Worm (Caenorhabditis elegans) whole organism, L4 larva: Measurements from ENCODE around the gene spd-3.
A peak's percentile ranks its signal among the peaks of the same experiment; 100 is the strongest.

ENCODE experiments used
- D1046.2 ChIP-seq: fragments of 200-800 bp; sonication (Bioruptor generic); IDR thresholded peaks from 2 replicates; pipeline ENCODE4 v1.3.6; 2022; ENCODE audit warnings: missing genetic modification characterization, missing compliant biosample characterization
- F49E8.2 ChIP-seq: sonication (generic microtip); optimal IDR thresholded peaks from 2 replicates; lab custom pipeline; 2016; ENCODE audit warnings: missing compliant biosample characterization, mild to moderate bottlenecking, missing genetic modification characterization, borderline replicate concordance
- R02D3.7 ChIP-seq: fragments of 150-350 bp; sonication (generic microtip); optimal IDR thresholded peaks from 3 replicates; lab custom pipeline; 2014; ENCODE audit warnings: missing biosample characterization, missing genetic modification characterization
- aha-1 ChIP-seq: fragments of 150-350 bp; peaks from one replicate; lab custom pipeline; 2014; ENCODE audit warnings: missing biosample characterization, missing genetic modification characterization
- aly-2 ChIP-seq: sonication (generic microtip); optimal IDR thresholded peaks from 2 replicates; lab custom pipeline; 2018; ENCODE audit warnings: missing biosample characterization, missing genetic modification characterization
- ama-1 ChIP-seq: fragments of 150-350 bp; optimal IDR thresholded peaks from 2 replicates; lab custom pipeline; 2014; ENCODE audit warnings: inconsistent platforms, mixed read lengths
- ceh-20 ChIP-seq: fragments of 200-800 bp; sonication (Bioruptor generic); IDR thresholded peaks from 2 replicates; pipeline ENCODE4 v1.3.6; 2022; ENCODE audit warnings: missing genetic modification reagents, missing genetic modification characterization, missing compliant biosample characterization
- ceh-28 ChIP-seq: fragments of 150-350 bp; optimal IDR thresholded peaks from 2 replicates; lab custom pipeline; 2014; ENCODE audit warnings: missing biosample characterization, missing genetic modification reagents, missing genetic modification characterization
- ceh-32 ChIP-seq: sonication (generic microtip); optimal IDR thresholded peaks from 2 replicates; lab custom pipeline; 2016; ENCODE audit warnings: mild to moderate bottlenecking, missing genetic modification characterization, missing compliant biosample characterization; ENCODE audit not compliant: poor library complexity
- daf-12 ChIP-seq: fragments of 150-350 bp; optimal IDR thresholded peaks from 2 replicates; lab custom pipeline; 2014; ENCODE audit warnings: missing biosample characterization, missing genetic modification reagents, missing genetic modification characterization
- daf-16 ChIP-seq, 3 experiments: sonication (generic microtip); optimal IDR thresholded peaks; 2 replicates each; lab custom pipeline; 2016 to 2017; ENCODE audit warnings: missing genetic modification characterization in 3 of 3, missing genetic modification reagents in 3 of 3, mild to moderate bottlenecking in 2 of 3, missing compliant biosample characterization in 2 of 3, missing biosample characterization in 1 of 3, moderate library complexity in 1 of 3
- daf-8 ChIP-seq: fragments of 200-800 bp; sonication (Bioruptor generic); IDR thresholded peaks from 2 replicates; pipeline ENCODE4 v1.3.6; 2022; ENCODE audit warnings: missing genetic modification characterization, missing compliant biosample characterization
- dmd-8 ChIP-seq: fragments of 200-800 bp; sonication (Bioruptor generic); IDR thresholded peaks from 2 replicates; pipeline ENCODE4 v1.3.6; 2022; ENCODE audit warnings: missing genetic modification characterization, missing compliant biosample characterization
- dmd-9 ChIP-seq: fragments of 200-800 bp; sonication (Bioruptor generic); IDR thresholded peaks from 2 replicates; pipeline ENCODE4 v1.3.6; 2022; ENCODE audit warnings: missing genetic modification reagents, missing genetic modification characterization, missing compliant biosample characterization
- dve-1 ChIP-seq: sonication (generic microtip); optimal IDR thresholded peaks from 2 replicates; lab custom pipeline; 2017; ENCODE audit warnings: antibody characterized with exemption, mild to moderate bottlenecking, missing genetic modification characterization, missing compliant biosample characterization; ENCODE audit not compliant: insufficient read depth
- egl-43 ChIP-seq: fragments of 200-800 bp; sonication (Bioruptor generic); IDR thresholded peaks from 2 replicates; pipeline ENCODE4 v1.3.6; 2022; ENCODE audit warnings: missing genetic modification reagents, missing genetic modification characterization, missing compliant biosample characterization
- hlh-11 ChIP-seq: fragments of 200-800 bp; sonication (Bioruptor generic); optimal IDR thresholded peaks from 2 replicates; lab custom pipeline; 2018; ENCODE audit warnings: mild to moderate bottlenecking, missing genetic modification characterization, missing compliant biosample characterization
- hlh-30 ChIP-seq: sonication (generic microtip); optimal IDR thresholded peaks from 2 replicates; lab custom pipeline; 2017; ENCODE audit warnings: antibody characterized with exemption, mild to moderate bottlenecking, missing genetic modification characterization, missing compliant biosample characterization; ENCODE audit not compliant: insufficient read depth
- hmg-1.1 ChIP-seq: fragments of 200-800 bp; sonication (Bioruptor generic); IDR thresholded peaks from 2 replicates; pipeline ENCODE4 v1.3.6; 2022; ENCODE audit warnings: missing genetic modification reagents, missing genetic modification characterization, missing compliant biosample characterization
- lin-15B ChIP-seq: fragments of 150-350 bp; sonication (generic microtip); optimal IDR thresholded peaks from 3 replicates; lab custom pipeline; 2014; ENCODE audit warnings: missing biosample characterization, missing genetic modification characterization
- mdl-1 ChIP-seq, 2 experiments: fragments of 150-350 bp in 1 of 2; sonication (generic microtip) in 1 of 2; optimal IDR thresholded peaks; 2 replicates each; lab custom pipeline; 2014 to 2017; ENCODE audit warnings: missing biosample characterization in 2 of 2, missing genetic modification characterization in 2 of 2
- mdt-29 ChIP-seq: fragments of 200-800 bp; sonication (Bioruptor generic); IDR thresholded peaks from 2 replicates; pipeline ENCODE4 v1.3.6; 2022; ENCODE audit warnings: missing genetic modification reagents, missing genetic modification characterization, missing compliant biosample characterization
- mep-1 ChIP-seq: fragments of 150-350 bp; sonication (generic microtip); optimal IDR thresholded peaks from 3 replicates; lab custom pipeline; 2014; ENCODE audit warnings: missing biosample characterization, missing genetic modification characterization
- nhr-237 ChIP-seq: sonication (generic microtip); optimal IDR thresholded peaks from 2 replicates; lab custom pipeline; 2017; ENCODE audit warnings: missing biosample characterization, missing genetic modification characterization
- nhr-28 ChIP-seq: fragments of 150-350 bp; optimal IDR thresholded peaks from 2 replicates; lab custom pipeline; 2014; ENCODE audit warnings: missing biosample characterization, missing genetic modification characterization
- nhr-41 ChIP-seq: fragments of 200-800 bp; sonication (Bioruptor generic); IDR thresholded peaks from 2 replicates; pipeline ENCODE4 v1.3.6; 2022; ENCODE audit warnings: missing genetic modification reagents, missing genetic modification characterization, missing compliant biosample characterization
- nhr-42 ChIP-seq: fragments of 200-800 bp; sonication (Bioruptor generic); IDR thresholded peaks from 2 replicates; pipeline ENCODE4 v1.3.6; 2022; ENCODE audit warnings: missing genetic modification characterization, missing compliant biosample characterization
- nhr-77 ChIP-seq: fragments of 150-350 bp; optimal IDR thresholded peaks from 2 replicates; lab custom pipeline; 2014; ENCODE audit warnings: missing biosample characterization, missing genetic modification characterization
- pqm-1 ChIP-seq: sonication (generic microtip); optimal IDR thresholded peaks from 2 replicates; lab custom pipeline; 2017; ENCODE audit warnings: missing biosample characterization, missing genetic modification characterization
- saeg-2 ChIP-seq: fragments of 200-800 bp; sonication (Bioruptor generic); IDR thresholded peaks from 2 replicates; pipeline ENCODE4 v1.3.6; 2022; ENCODE audit warnings: missing genetic modification reagents, missing genetic modification characterization, missing compliant biosample characterization
- snpc-1.2 ChIP-seq: fragments of 200-800 bp; sonication (Bioruptor generic); IDR thresholded peaks from 2 replicates; pipeline ENCODE4 v1.3.6; 2022; ENCODE audit warnings: missing genetic modification reagents, missing genetic modification characterization, missing compliant biosample characterization
- unc-130 ChIP-seq: sonication (generic microtip); optimal IDR thresholded peaks from 2 replicates; lab custom pipeline; 2016; ENCODE audit warnings: missing genetic modification reagents, missing genetic modification characterization, missing compliant biosample characterization
- unc-62 ChIP-seq, 3 experiments: fragments of 150-350 bp in 1 of 3; sonication (generic microtip); optimal IDR thresholded peaks in 2 of 3; peaks in 1 of 3; 1 replicate in 1 of 3; 2 replicates in 2 of 3; lab custom pipeline; 2014 to 2017; ENCODE audit warnings: missing biosample characterization in 3 of 3, missing genetic modification characterization in 3 of 3, missing genetic modification reagents in 3 of 3, missing genotype in 1 of 3
- zfp-3 ChIP-seq: fragments of 200-800 bp; sonication (Bioruptor generic); conservative IDR thresholded peaks from 2 replicates; pipeline ENCODE4 v1.3.6; 2022; ENCODE audit warnings: missing genetic modification reagents, missing genetic modification characterization, missing compliant biosample characterization

Gene spd-3

ce11 chrIV:6767240-6767639 is 4.7 kb downstream of the spd-3 start (continued):
- TF ChIP-seq zfp-3: no peak
- TF ChIP-seq mdl-1 (tag; optimal IDR thresholded peaks at IDR 0.05; lab: Kevin White, UChicago): peak in 1 of 2 experiments; percentile 69
- TF ChIP-seq mep-1 (tag; lab: Kevin White, UChicago): peak; percentile 75
- no peak for TF ChIP-seq pqm-1 (tag; lab: Kevin White, UChicago)
- peak; percentile 68 for TF ChIP-seq hmg-1.1 (GFP tag; lab: Robert Waterston, UW)
- TF ChIP-seq ama-1 (lab: Kevin White, UChicago): no peak
- no peak for TF ChIP-seq nhr-42 (GFP tag; lab: Robert Waterston, UW)
- no peak for TF ChIP-seq F49E8.2 (tag; lab: Kevin White, UChicago)
- peak; percentile 70 for TF ChIP-seq hlh-11 (tag; lab: Kevin White, UChicago)

ce11 chrIV:6770407-6770883 is 7.9 kb downstream of the spd-3 start, which contains the start of gene anat-1:
TSS of gene anat-1 (plus strand) at chrIV:6770833.
- TF ChIP-seq egl-43 (GFP tag; lab: Robert Waterston, UW) (no peak), nhr-237 (tag; lab: Kevin White, UChicago) (no peak), ceh-20 (GFP tag; lab: Robert Waterston, UW) (no peak), D1046.2 (no peak), daf-16 (GFP tag; optimal IDR thresholded peaks at IDR 0.05; lab: Kevin White, UChicago) (no peak), daf-16 (tag; optimal IDR thresholded peaks at IDR 0.05; lab: Kevin White, UChicago) (peak; percentile 73), daf-8 (GFP tag; lab: Robert Waterston, UW) (no peak), ceh-32 (tag; lab: Kevin White, UChicago) (no peak), pqm-1 (tag; lab: Kevin White, UChicago) (peak; percentile 73), dmd-8 (GFP tag; lab: Robert Waterston, UW) (no peak), saeg-2 (GFP tag; lab: Robert Waterston, UW) (no peak), lin-15B (no peak), unc-130 (GFP tag; lab: Kevin White, UChicago) (no peak), dve-1 (tag; lab: Kevin White, UChicago) (peak; percentile 23)

ce11 chrIV:6771556-6771955 is 9.0 kb downstream of the spd-3 start:
- TF ChIP-seq hlh-30 (tag; lab: Kevin White, UChicago) (peak; percentile 22), aha-1 (tag; lab: Kevin White, UChicago) (peak; percentile 52), nhr-77 (tag; lab: Kevin White, UChicago) (peak; percentile 44), dve-1 (tag; lab: Kevin White, UChicago) (peak; percentile 61), nhr-41 (GFP tag; lab: Robert Waterston, UW) (no peak), daf-16 (GFP tag; optimal IDR thresholded peaks at IDR 0.05; lab: Kevin White, UChicago) (no peak), daf-16 (tag; optimal IDR thresholded peaks at IDR 0.05; lab: Kevin White, UChicago) (peak; percentile 48), daf-12 (tag; lab: Kevin White, UChicago) (no peak), nhr-28 (tag; lab: Kevin White, UChicago) (peak; percentile 34)

ce11 chrIV:6777156-6777555 is 14.6 kb downstream of the spd-3 start:
- no peak for TF ChIP-seq mdt-29 (GFP tag; lab: Robert Waterston, UW)
- no peak for TF ChIP-seq R02D3.7 (tag; lab: Kevin White, UChicago)
- TF ChIP-seq dmd-9 (GFP tag; lab: Robert Waterston, UW): no peak
- TF ChIP-seq unc-62 (GFP tag; optimal IDR thresholded peaks at IDR 0.05 in 1 of 2; lab: Kevin White, UChicago): no peak
- TF ChIP-seq unc-62 (tag; optimal IDR thresholded peaks at IDR 0.05; lab: Kevin White, UChicago): no peak
- TF ChIP-seq unc-130 (GFP tag; lab: Kevin White, UChicago): no peak
- TF ChIP-seq snpc-1.2 (GFP tag; lab: Robert Waterston, UW): peak; percentile 62
- no peak for TF ChIP-seq aly-2 (tag; lab: Kevin White, UChicago)
- no peak for TF ChIP-seq ceh-28 (tag; lab: Kevin White, UChicago)
- TF ChIP-seq, all 104 proteins: peak for 1
